Worm (Caenorhabditis elegans) whole organism, young adult: Measurements from ENCODE around the gene best-22.

ENCODE experiments used
- B0019.2 ChIP-seq: fragments of 200-800 bp; sonication (Bioruptor generic); conservative IDR thresholded peaks from 2 replicates; pipeline ENCODE4 v1.3.6; 2022; ENCODE audit warnings: missing genetic modification reagents, missing genetic modification characterization, missing compliant biosample characterization
- D2030.7 ChIP-seq: fragments of 200-800 bp; sonication (Bioruptor generic); IDR thresholded peaks from 2 replicates; pipeline ENCODE4 v1.3.6; 2022; ENCODE audit warnings: missing genetic modification reagents, missing genetic modification characterization, missing compliant biosample characterization
- F55B11.4 ChIP-seq: sonication (generic microtip); optimal IDR thresholded peaks from 2 replicates; lab custom pipeline; 2016; ENCODE audit warnings: missing compliant biosample characterization, missing genetic modification characterization, borderline replicate concordance; ENCODE audit not compliant: insufficient read depth
- Y79H2A.3 ChIP-seq: fragments of 200-800 bp; sonication (Bioruptor generic); conservative IDR thresholded peaks from 2 replicates; pipeline ENCODE4 v1.3.6; 2022; ENCODE audit warnings: missing genetic modification reagents, missing genetic modification characterization, missing compliant biosample characterization
- ZK185.1 ChIP-seq: sonication (generic microtip); optimal IDR thresholded peaks from 2 replicates; lab custom pipeline; 2016; ENCODE audit warnings: mild to moderate bottlenecking, missing genetic modification characterization, missing compliant biosample characterization; ENCODE audit not compliant: poor library complexity, severe bottlenecking
- aptf-2 ChIP-seq: fragments of 200-800 bp; sonication (Bioruptor generic); conservative IDR thresholded peaks from 2 replicates; pipeline ENCODE4 v1.3.6; 2022; ENCODE audit warnings: missing genetic modification reagents, missing genetic modification characterization, missing compliant biosample characterization
- aptf-3 ChIP-seq: fragments of 200-800 bp; sonication (Bioruptor generic); IDR thresholded peaks from 2 replicates; pipeline ENCODE4 v1.3.6; 2022; ENCODE audit warnings: missing genetic modification characterization, missing compliant biosample characterization
- attf-3 ChIP-seq: fragments of 200-800 bp; sonication (Bioruptor generic); conservative IDR thresholded peaks from 2 replicates; pipeline ENCODE4 v1.3.6; 2022; ENCODE audit warnings: missing genetic modification reagents, missing genetic modification characterization, missing compliant biosample characterization
- attf-5 ChIP-seq: fragments of 200-800 bp; sonication (Bioruptor generic); optimal IDR thresholded peaks from 2 replicates; lab custom pipeline; 2018; ENCODE audit warnings: mild to moderate bottlenecking, missing genetic modification characterization, missing compliant biosample characterization
- cebp-1 ChIP-seq, 2 experiments: fragments of 200-800 bp in 1 of 2; sonication (Bioruptor generic) in 1 of 2; sonication (generic microtip) in 1 of 2; IDR thresholded peaks in 1 of 2; optimal IDR thresholded peaks in 1 of 2; 2 replicates each; pipeline versions ENCODE4 v1.3.6 to Lab custom; 2017 to 2022; ENCODE audit warnings: missing compliant biosample characterization in 2 of 2, missing genetic modification characterization in 2 of 2, mild to moderate bottlenecking in 1 of 2, missing genetic modification reagents in 1 of 2, moderate library complexity in 1 of 2
- cebp-2 ChIP-seq: fragments of 200-800 bp; sonication (Bioruptor generic); IDR thresholded peaks from 2 replicates; pipeline ENCODE4 v1.3.6; 2022; ENCODE audit warnings: missing genetic modification characterization, missing compliant biosample characterization
- die-1 ChIP-seq: sonication (generic microtip); optimal IDR thresholded peaks from 2 replicates; lab custom pipeline; 2016; ENCODE audit warnings: missing genotype, mild to moderate bottlenecking, missing genetic modification characterization, missing compliant biosample characterization
- dox-1 ChIP-seq: fragments of 200-800 bp; sonication (Bioruptor generic); IDR thresholded peaks from 2 replicates; pipeline ENCODE4 v1.3.6; 2022; ENCODE audit warnings: missing genetic modification reagents, missing genetic modification characterization, missing compliant biosample characterization
- efl-1 ChIP-seq: fragments of 150-350 bp; optimal IDR thresholded peaks from 2 replicates; lab custom pipeline; 2014; ENCODE audit warnings: missing biosample characterization, missing genetic modification reagents, missing genetic modification characterization
- egl-18 ChIP-seq: fragments of 200-800 bp; sonication (Bioruptor generic); IDR thresholded peaks from 2 replicates; pipeline ENCODE4 v1.3.6; 2022; ENCODE audit warnings: missing genetic modification reagents, missing genetic modification characterization, missing compliant biosample characterization
- ekl-4 ChIP-seq: fragments of 200-800 bp; sonication (Bioruptor generic); IDR thresholded peaks from 2 replicates; pipeline ENCODE4 v1.3.6; 2022; ENCODE audit warnings: missing genetic modification reagents, missing genetic modification characterization, missing compliant biosample characterization
- hmg-1.2 ChIP-seq: fragments of 200-800 bp; sonication (Bioruptor generic); IDR thresholded peaks from 2 replicates; pipeline ENCODE4 v1.3.6; 2022; ENCODE audit warnings: missing genetic modification reagents, missing genetic modification characterization, missing compliant biosample characterization
- lin-35 ChIP-seq, 3 experiments: fragments of 150-350 bp in 2 of 3; sonication (generic microtip) in 1 of 3; optimal IDR thresholded peaks; 2 replicates each; lab custom pipeline; 2014 to 2018; ENCODE audit warnings: missing biosample characterization in 3 of 3, missing genetic modification characterization in 3 of 3, missing genetic modification reagents in 3 of 3
- lin-54 ChIP-seq: fragments of 200-800 bp; sonication (Bioruptor generic); optimal IDR thresholded peaks from 2 replicates; lab custom pipeline; 2018; ENCODE audit warnings: mild to moderate bottlenecking, missing genetic modification characterization, missing compliant biosample characterization
- lir-1 ChIP-seq: fragments of 200-800 bp; sonication (Bioruptor generic); conservative IDR thresholded peaks from 2 replicates; pipeline ENCODE4 v1.3.6; 2022; ENCODE audit warnings: missing genetic modification reagents, missing genetic modification characterization, missing compliant biosample characterization
- madf-3 ChIP-seq: fragments of 200-800 bp; sonication (Bioruptor generic); IDR thresholded peaks from 2 replicates; pipeline ENCODE4 v1.3.6; 2022; ENCODE audit warnings: missing genetic modification reagents, missing genetic modification characterization, missing compliant biosample characterization
- madf-6 ChIP-seq: fragments of 200-800 bp; sonication (Bioruptor generic); IDR thresholded peaks from 2 replicates; pipeline ENCODE4 v1.3.6; 2022; ENCODE audit warnings: missing genetic modification reagents, missing genetic modification characterization, missing compliant biosample characterization
- nfyb-1 ChIP-seq: fragments of 200-800 bp; sonication (Bioruptor generic); IDR thresholded peaks from 2 replicates; pipeline ENCODE4 v1.3.6; 2022; ENCODE audit warnings: missing genetic modification reagents, missing genetic modification characterization, missing compliant biosample characterization
- nhr-179 ChIP-seq: sonication (generic microtip); optimal IDR thresholded peaks from 2 replicates; lab custom pipeline; 2016; ENCODE audit warnings: mild to moderate bottlenecking, missing genetic modification characterization, missing compliant biosample characterization
- nhr-80 ChIP-seq: sonication (generic microtip); optimal IDR thresholded peaks from 2 replicates; lab custom pipeline; 2016; ENCODE audit warnings: missing genetic modification characterization, missing compliant biosample characterization
- rec-8 ChIP-seq, 2 experiments: sonication (generic microtip); optimal IDR thresholded peaks; 2 replicates each; lab custom pipeline; 2016; ENCODE audit warnings: mild to moderate bottlenecking in 2 of 2, missing genetic modification characterization in 2 of 2, missing genetic modification reagents in 2 of 2, missing genotype in 2 of 2, missing biosample characterization in 1 of 2, missing compliant biosample characterization in 1 of 2, moderate library complexity in 1 of 2
- rpc-1 ChIP-seq, 2 experiments: fragments of 150-350 bp in 1 of 2; sonication (generic microtip) in 1 of 2; optimal IDR thresholded peaks; 2 replicates each; lab custom pipeline; 2014 to 2018; ENCODE audit warnings: missing biosample characterization in 1 of 2, missing genetic modification characterization in 1 of 2, missing genetic modification reagents in 1 of 2, missing genotype in 1 of 2
- unc-130 ChIP-seq: sonication (generic microtip); optimal IDR thresholded peaks from 2 replicates; lab custom pipeline; 2016; ENCODE audit warnings: missing genetic modification reagents, missing genetic modification characterization, missing compliant biosample characterization
- zfh-2 ChIP-seq: fragments of 200-800 bp; sonication (Bioruptor generic); conservative IDR thresholded peaks from 2 replicates; pipeline ENCODE4 v1.3.6; 2022; ENCODE audit warnings: missing genetic modification reagents, missing genetic modification characterization, missing compliant biosample characterization
- ztf-25 ChIP-seq: fragments of 200-800 bp; sonication (Bioruptor generic); IDR thresholded peaks from 2 replicates; pipeline ENCODE4 v1.3.6; 2022; ENCODE audit warnings: missing genetic modification reagents, missing genetic modification characterization, missing compliant biosample characterization
- ztf-6 ChIP-seq: fragments of 200-800 bp; sonication (Bioruptor generic); IDR thresholded peaks from 2 replicates; pipeline ENCODE4 v1.3.6; 2022; ENCODE audit warnings: missing genetic modification reagents, missing genetic modification characterization, missing compliant biosample characterization

The best-22 gene

ce11 chrIV:12330840-12331359 lies 18.8 kb upstream of the best-22 start, which contains the start of gene ufd-1 (continued):
- TF ChIP-seq rec-8 (tag; optimal IDR thresholded peaks at IDR 0.05; lab: Kevin White, UChicago) (no peak), unc-130 (no peak), ekl-4 (no peak), aptf-2 (GFP tag; lab: Robert Waterston, UW) (no peak), cebp-1 (GFP tag; IDR thresholded peaks at IDR 0.05; lab: Robert Waterston, UW) (no peak), cebp-1 (tag; optimal IDR thresholded peaks at IDR 0.05; lab: Kevin White, UChicago) (peak; percentile 24)

ce11 chrIV:12334142-12334541 lies 15.6 kb upstream of the best-22 start:
- TF ChIP-seq dox-1 (GFP tag; lab: Robert Waterston, UW), result peak; percentile 29; the same call in 1 of the 2 replicates
- 0 out of 2 replicates have a peak, but pooled peaks have one; percentile 1 for TF ChIP-seq madf-6 (GFP tag; lab: Robert Waterston, UW)
- TF ChIP-seq hmg-1.2, result 0 out of 2 replicates have a peak, but pooled peaks have one; percentile 4
- TF ChIP-seq attf-3, result no peak
- peak; percentile 73 for TF ChIP-seq nhr-80
- TF ChIP-seq F55B11.4 (tag; lab: Kevin White, UChicago), result no peak

ce11 chrIV:12334708-12335107 lies 15.0 kb upstream of the best-22 start:
- TF ChIP-seq B0019.2 (GFP tag; lab: Robert Waterston, UW) (0 out of 2 replicates have a peak, but pooled peaks have one; percentile 18), madf-3 (GFP tag; lab: Robert Waterston, UW) (no peak), lin-54 (peak; percentile 26), die-1 (tag; lab: Kevin White, UChicago) (no peak), egl-18 (no peak), efl-1 (GFP tag; lab: Kevin White, UChicago) (peak; percentile 37), ztf-25 (GFP tag; lab: Robert Waterston, UW) (no peak), ztf-6 (no peak), lin-35 (GFP tag; optimal IDR thresholded peaks at IDR 0.05; lab: Kevin White, UChicago) (peak in 1 of 3 experiments; percentile 25), zfh-2 (GFP tag; lab: Robert Waterston, UW) (no peak), ZK185.1 (tag; lab: Kevin White, UChicago) (no peak)

- TF ChIP-seq hmg-1.2 (peak; percentile 18; the same call in 1 of the 2 replicates), Y79H2A.3 (GFP tag; lab: Robert Waterston, UW) (no peak), zfh-2 (GFP tag; lab: Robert Waterston, UW) (peak; percentile 74), nhr-179 (tag; lab: Kevin White, UChicago) (no peak), nhr-80 (peak; percentile 25), aptf-3 (GFP tag; lab: Robert Waterston, UW) (no peak), nfyb-1 (GFP tag; lab: Robert Waterston, UW) (0 out of 2 replicates have a peak, but pooled peaks have one; percentile 29), cebp-2 (GFP tag; lab: Robert Waterston, UW) (peak; percentile 80; the same call in 1 of the 2 replicates), D2030.7 (0 out of 2 replicates have a peak, but pooled peaks have one; percentile 22), cebp-1 (GFP tag; IDR thresholded peaks at IDR 0.05; lab: Robert Waterston, UW) (no peak), cebp-1 (tag; optimal IDR thresholded peaks at IDR 0.05; lab: Kevin White, UChicago) (peak; percentile 41), attf-5 (GFP tag; lab: Kevin White, UChicago) (peak; percentile 10), rpc-1 (optimal IDR thresholded peaks at IDR 0.05; lab: Kevin White, UChicago) (no peak), rpc-1 (tag; optimal IDR thresholded peaks at IDR 0.05; lab: Kevin White, UChicago) (no peak), lir-1 (GFP tag; lab: Robert Waterston, UW) (no peak)
These were observed 14.5 kb upstream of the best-22 start for ce11 chrIV:12335248-12335647.
